Worm (Caenorhabditis elegans) whole organism, L2 larva: Measurements from ENCODE around the gene srd-26.

ENCODE experiments used
- alr-1 ChIP-seq: fragments of 150-350 bp; optimal IDR thresholded peaks from 2 replicates; lab custom pipeline; 2014; ENCODE audit warnings: missing biosample characterization, missing genetic modification characterization
- aly-2 ChIP-seq: fragments of 150-350 bp; optimal IDR thresholded peaks from 2 replicates; lab custom pipeline; 2014; ENCODE audit warnings: missing biosample characterization, missing genetic modification characterization
- crh-2 ChIP-seq: sonication (generic microtip); optimal IDR thresholded peaks from 2 replicates; lab custom pipeline; 2017; ENCODE audit warnings: missing biosample characterization, missing genetic modification characterization
- lin-11 ChIP-seq: fragments of 150-350 bp; sonication (generic microtip); optimal IDR thresholded peaks from 2 replicates; lab custom pipeline; 2014; ENCODE audit warnings: missing biosample characterization, missing genetic modification characterization, inconsistent platforms, mixed read lengths
- nhr-77 ChIP-seq: fragments of 150-350 bp; optimal IDR thresholded peaks from 2 replicates; lab custom pipeline; 2014; ENCODE audit warnings: missing biosample characterization, missing genetic modification characterization
- skn-1 ChIP-seq: sonication (generic microtip); optimal IDR thresholded peaks from 2 replicates; lab custom pipeline; 2017; ENCODE audit warnings: missing biosample characterization, missing genetic modification characterization
- snpc-4 ChIP-seq: fragments of 150-350 bp; optimal IDR thresholded peaks from 2 replicates; lab custom pipeline; 2014; ENCODE audit warnings: missing biosample characterization, missing genetic modification characterization
- unc-55 ChIP-seq: fragments of 150-350 bp; sonication (generic microtip); optimal IDR thresholded peaks from 3 replicates; lab custom pipeline; 2014; ENCODE audit warnings: missing biosample characterization, missing genetic modification reagents, missing genetic modification characterization
- unc-62 ChIP-seq: fragments of 150-350 bp; optimal IDR thresholded peaks from 2 replicates; lab custom pipeline; 2014; ENCODE audit warnings: missing biosample characterization, missing genetic modification reagents, missing genetic modification characterization
- zag-1 ChIP-seq: fragments of 150-350 bp; optimal IDR thresholded peaks from 2 replicates; lab custom pipeline; 2014; ENCODE audit warnings: missing biosample characterization, missing genetic modification characterization
- ztf-11 ChIP-seq: sonication (generic microtip); optimal IDR thresholded peaks from 2 replicates; lab custom pipeline; 2017; ENCODE audit warnings: missing biosample characterization, missing genetic modification characterization

DNA sequence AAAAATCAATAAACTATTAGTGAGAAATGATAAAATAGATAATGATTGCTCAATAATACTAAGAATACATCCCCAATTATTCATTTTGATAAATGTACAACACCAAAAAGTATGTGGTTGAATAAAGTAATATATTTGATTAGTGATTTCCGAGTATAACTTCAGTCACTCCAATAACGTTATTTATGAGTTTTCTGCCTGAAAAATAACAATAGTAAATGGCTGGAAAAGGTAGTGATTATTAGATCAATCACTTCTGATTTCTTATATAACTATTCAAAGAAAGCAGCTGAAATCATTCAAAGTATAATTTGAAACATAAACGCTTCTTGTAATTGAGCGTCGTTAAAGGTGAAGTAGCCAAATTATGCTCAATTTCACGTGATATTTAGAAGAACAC, 47.9 kb upstream of the srd-26 start, which contains the start of gene str-230:
- TF ChIP-seq ztf-11 (tag; lab: Kevin White, UChicago): no peak
- TF ChIP-seq unc-62 (GFP tag; lab: Kevin White, UChicago): no peak
- TF ChIP-seq alr-1: no peak
- no peak for TF ChIP-seq lin-11 (tag; lab: Kevin White, UChicago)
- no peak for TF ChIP-seq snpc-4 (tag; lab: Kevin White, UChicago)
- TF ChIP-seq zag-1 (tag; lab: Kevin White, UChicago): no peak
- TF ChIP-seq unc-55: no peak
- TF ChIP-seq nhr-77 (tag; lab: Kevin White, UChicago): no peak
- no peak for TF ChIP-seq aly-2 (tag; lab: Kevin White, UChicago)
- TF ChIP-seq skn-1 (tag; lab: Kevin White, UChicago): no peak
- no peak for TF ChIP-seq crh-2 (tag; lab: Kevin White, UChicago)
